Worm (Caenorhabditis elegans): ENCODE measurements around the gene Y55F3BL.4.

ce11 chrIV:817879-818278 lies 13.0 kb downstream of the Y55F3BL.4 start:
- no peak for TF ChIP-seq sup-37 (GFP tag; optimal IDR thresholded peaks at IDR 0.05)
- TF ChIP-seq zag-1 (tag; optimal IDR thresholded peaks at IDR 0.05), result no peak
